Worm (Caenorhabditis elegans) whole organism, young adult: Measurements from ENCODE around the gene F11G11.14.
"Not testable (repeated sequence)": the region's sequence is repeated elsewhere in the genome, so short reads cannot be mapped to it uniquely, and the experiment has no call there.

ENCODE experiments used
- B0336.3 ChIP-seq: fragments of 200-800 bp; sonication (Bioruptor generic); IDR thresholded peaks from 2 replicates; pipeline ENCODE4 v1.3.6; 2022; ENCODE audit warnings: missing genetic modification characterization, missing compliant biosample characterization
- F23B12.7 ChIP-seq: sonication (generic microtip); optimal IDR thresholded peaks from 2 replicates; lab custom pipeline; 2017; ENCODE audit warnings: missing genetic modification characterization, mild to moderate bottlenecking, missing compliant biosample characterization, antibody characterized with exemption, moderate library complexity; ENCODE audit not compliant: insufficient read depth
- F33H1.4 ChIP-seq: fragments of 200-800 bp; sonication (Bioruptor generic); IDR thresholded peaks from 2 replicates; pipeline ENCODE4 v1.3.6; 2022; ENCODE audit warnings: missing genetic modification reagents, missing genetic modification characterization, missing compliant biosample characterization
- F37B4.10 ChIP-seq: fragments of 200-800 bp; sonication (Bioruptor generic); IDR thresholded peaks from 2 replicates; pipeline ENCODE4 v1.3.6; 2022; ENCODE audit warnings: missing genetic modification characterization, missing compliant biosample characterization
- F39B2.1 ChIP-seq: fragments of 200-800 bp; sonication (Bioruptor generic); IDR thresholded peaks from 2 replicates; pipeline ENCODE4 v1.3.6; 2022; ENCODE audit warnings: missing genetic modification reagents, missing genetic modification characterization, missing compliant biosample characterization
- F49E8.2 ChIP-seq: sonication (generic microtip); optimal IDR thresholded peaks from 3 replicates; lab custom pipeline; 2017; ENCODE audit warnings: missing genetic modification characterization, mild to moderate bottlenecking, missing compliant biosample characterization, antibody characterized with exemption, moderate library complexity; ENCODE audit not compliant: insufficient read depth
- Y53G8AR.9 ChIP-seq: fragments of 200-800 bp; sonication (Bioruptor generic); conservative IDR thresholded peaks from 2 replicates; pipeline ENCODE4 v1.3.6; 2022; ENCODE audit warnings: missing genetic modification reagents, missing genetic modification characterization, missing compliant biosample characterization
- Y95B8A.8 ChIP-seq: fragments of 200-800 bp; sonication (Bioruptor generic); IDR thresholded peaks from 2 replicates; pipeline ENCODE4 v1.3.6; 2022; ENCODE audit warnings: missing genetic modification reagents, missing genetic modification characterization, missing compliant biosample characterization
- ZK185.1 ChIP-seq: sonication (generic microtip); optimal IDR thresholded peaks from 2 replicates; lab custom pipeline; 2016; ENCODE audit warnings: mild to moderate bottlenecking, missing genetic modification characterization, missing compliant biosample characterization; ENCODE audit not compliant: poor library complexity, severe bottlenecking
- ama-1 ChIP-seq, 3 experiments: fragments of 150-350 bp in 1 of 3; sonication (generic microtip) in 2 of 3; optimal IDR thresholded peaks; 2 replicates each; lab custom pipeline; 2014 to 2018; ENCODE audit warnings: missing biosample characterization in 2 of 3, missing genetic modification characterization in 2 of 3, missing genetic modification reagents in 2 of 3
- aptf-3 ChIP-seq: fragments of 200-800 bp; sonication (Bioruptor generic); IDR thresholded peaks from 2 replicates; pipeline ENCODE4 v1.3.6; 2022; ENCODE audit warnings: missing genetic modification characterization, missing compliant biosample characterization
- atf-7 ChIP-seq: sonication (generic microtip); optimal IDR thresholded peaks from 2 replicates; lab custom pipeline; 2017; ENCODE audit warnings: mild to moderate bottlenecking, missing genetic modification characterization, missing compliant biosample characterization
- attf-5 ChIP-seq: fragments of 200-800 bp; sonication (Bioruptor generic); optimal IDR thresholded peaks from 2 replicates; lab custom pipeline; 2018; ENCODE audit warnings: mild to moderate bottlenecking, missing genetic modification characterization, missing compliant biosample characterization
- ccch-3 ChIP-seq: fragments of 200-800 bp; sonication (Bioruptor generic); optimal IDR thresholded peaks from 2 replicates; lab custom pipeline; 2018; ENCODE audit warnings: mild to moderate bottlenecking, missing genetic modification characterization, missing compliant biosample characterization
- cebp-1 ChIP-seq, 2 experiments: fragments of 200-800 bp in 1 of 2; sonication (Bioruptor generic) in 1 of 2; sonication (generic microtip) in 1 of 2; IDR thresholded peaks in 1 of 2; optimal IDR thresholded peaks in 1 of 2; 2 replicates each; pipeline versions ENCODE4 v1.3.6 to Lab custom; 2017 to 2022; ENCODE audit warnings: missing compliant biosample characterization in 2 of 2, missing genetic modification characterization in 2 of 2, mild to moderate bottlenecking in 1 of 2, missing genetic modification reagents in 1 of 2, moderate library complexity in 1 of 2
- ceh-100 ChIP-seq: fragments of 200-800 bp; sonication (Bioruptor generic); IDR thresholded peaks from 2 replicates; pipeline ENCODE4 v1.3.6; 2022; ENCODE audit warnings: missing genetic modification reagents, missing genetic modification characterization, missing compliant biosample characterization
- ceh-40 ChIP-seq: fragments of 200-800 bp; sonication (Bioruptor generic); IDR thresholded peaks from 2 replicates; pipeline ENCODE4 v1.3.6; 2022; ENCODE audit warnings: missing genetic modification characterization, missing compliant biosample characterization
- ceh-79 ChIP-seq: sonication (generic microtip); optimal IDR thresholded peaks from 2 replicates; lab custom pipeline; 2017; ENCODE audit warnings: mild to moderate bottlenecking, missing genetic modification characterization, missing compliant biosample characterization
- die-1 ChIP-seq: sonication (generic microtip); optimal IDR thresholded peaks from 2 replicates; lab custom pipeline; 2016; ENCODE audit warnings: missing genotype, mild to moderate bottlenecking, missing genetic modification characterization, missing compliant biosample characterization
- efl-1 ChIP-seq: fragments of 150-350 bp; optimal IDR thresholded peaks from 2 replicates; lab custom pipeline; 2014; ENCODE audit warnings: missing biosample characterization, missing genetic modification reagents, missing genetic modification characterization
- ekl-4 ChIP-seq: fragments of 200-800 bp; sonication (Bioruptor generic); IDR thresholded peaks from 2 replicates; pipeline ENCODE4 v1.3.6; 2022; ENCODE audit warnings: missing genetic modification reagents, missing genetic modification characterization, missing compliant biosample characterization
- ets-4 ChIP-seq: fragments of 200-800 bp; sonication (Bioruptor generic); optimal IDR thresholded peaks from 2 replicates; lab custom pipeline; 2018; ENCODE audit warnings: mild to moderate bottlenecking, missing genetic modification characterization, missing compliant biosample characterization
- gei-17 ChIP-seq: fragments of 200-800 bp; sonication (Bioruptor generic); optimal IDR thresholded peaks from 2 replicates; lab custom pipeline; 2018; ENCODE audit warnings: mild to moderate bottlenecking, missing genetic modification characterization, missing compliant biosample characterization
- hlh-26 ChIP-seq: fragments of 200-800 bp; sonication (Bioruptor generic); conservative IDR thresholded peaks from 2 replicates; pipeline ENCODE4 v1.3.6; 2022; ENCODE audit warnings: missing genetic modification reagents, missing genetic modification characterization, missing compliant biosample characterization
- hmg-20 ChIP-seq: fragments of 200-800 bp; sonication (Bioruptor generic); IDR thresholded peaks from 2 replicates; pipeline ENCODE4 v1.3.6; 2022; ENCODE audit warnings: missing genetic modification reagents, missing genetic modification characterization, missing compliant biosample characterization
- hsf-1 ChIP-seq: fragments of 200-800 bp; sonication (Bioruptor generic); IDR thresholded peaks from 2 replicates; pipeline ENCODE4 v1.3.6; 2022; ENCODE audit warnings: missing genetic modification reagents, missing genetic modification characterization, missing compliant biosample characterization
- lin-40 ChIP-seq: sonication (generic microtip); optimal IDR thresholded peaks from 2 replicates; lab custom pipeline; 2016; ENCODE audit warnings: missing genetic modification characterization, mild to moderate bottlenecking, missing compliant biosample characterization, missing genotype, missing genetic modification reagents
- lin-54 ChIP-seq: fragments of 200-800 bp; sonication (Bioruptor generic); optimal IDR thresholded peaks from 2 replicates; lab custom pipeline; 2018; ENCODE audit warnings: mild to moderate bottlenecking, missing genetic modification characterization, missing compliant biosample characterization
- madf-10 ChIP-seq: sonication (generic microtip); optimal IDR thresholded peaks from 2 replicates; lab custom pipeline; 2016; ENCODE audit warnings: mild to moderate bottlenecking, missing genetic modification characterization, missing compliant biosample characterization
- madf-6 ChIP-seq: fragments of 200-800 bp; sonication (Bioruptor generic); IDR thresholded peaks from 2 replicates; pipeline ENCODE4 v1.3.6; 2022; ENCODE audit warnings: missing genetic modification reagents, missing genetic modification characterization, missing compliant biosample characterization
- mcd-1 ChIP-seq: fragments of 200-800 bp; sonication (Bioruptor generic); IDR thresholded peaks from 2 replicates; pipeline ENCODE4 v1.3.6; 2022; ENCODE audit warnings: missing genetic modification reagents, missing genetic modification characterization, missing compliant biosample characterization
- mes-4 ChIP-seq: sonication (generic microtip); optimal IDR thresholded peaks from 2 replicates; lab custom pipeline; 2016; ENCODE audit warnings: missing genotype, missing genetic modification characterization, missing compliant biosample characterization
- mxl-1 ChIP-seq: sonication (generic microtip); optimal IDR thresholded peaks from 2 replicates; lab custom pipeline; 2016; ENCODE audit warnings: missing genetic modification characterization, missing compliant biosample characterization
- nfyb-1 ChIP-seq: fragments of 200-800 bp; sonication (Bioruptor generic); IDR thresholded peaks from 2 replicates; pipeline ENCODE4 v1.3.6; 2022; ENCODE audit warnings: missing genetic modification reagents, missing genetic modification characterization, missing compliant biosample characterization
- nhr-80 ChIP-seq: sonication (generic microtip); optimal IDR thresholded peaks from 2 replicates; lab custom pipeline; 2016; ENCODE audit warnings: missing genetic modification characterization, missing compliant biosample characterization
- nhr-90 ChIP-seq: sonication (generic microtip); optimal IDR thresholded peaks from 2 replicates; lab custom pipeline; 2016; ENCODE audit warnings: missing genotype, mild to moderate bottlenecking, missing genetic modification characterization, missing compliant biosample characterization
- pha-4 ChIP-seq: fragments of 150-350 bp; sonication (generic microtip); optimal IDR thresholded peaks from 2 replicates; lab custom pipeline; 2014; ENCODE audit warnings: missing biosample characterization, missing genetic modification reagents, missing genetic modification characterization
- repo-1 ChIP-seq: sonication (generic microtip); optimal IDR thresholded peaks from 2 replicates; lab custom pipeline; 2017; ENCODE audit warnings: mild to moderate bottlenecking, missing genetic modification characterization, missing compliant biosample characterization
- rpc-1 ChIP-seq, 2 experiments: fragments of 150-350 bp in 1 of 2; sonication (generic microtip) in 1 of 2; optimal IDR thresholded peaks; 2 replicates each; lab custom pipeline; 2014 to 2018; ENCODE audit warnings: missing biosample characterization in 1 of 2, missing genetic modification characterization in 1 of 2, missing genetic modification reagents in 1 of 2, missing genotype in 1 of 2
- snpc-1.3 ChIP-seq: sonication (generic microtip); optimal IDR thresholded peaks from 2 replicates; lab custom pipeline; 2017; ENCODE audit warnings: missing genetic modification characterization, mild to moderate bottlenecking, missing compliant biosample characterization, antibody characterized with exemption, moderate library complexity, missing genotype, missing genetic modification reagents; ENCODE audit not compliant: insufficient read depth
- snpc-4 ChIP-seq, 5 experiments: fragments of 150-350 bp in 1 of 5; sonication (generic microtip) in 4 of 5; optimal IDR thresholded peaks; 2 replicates each; lab custom pipeline; 2014 to 2018; ENCODE audit warnings: missing genetic modification characterization in 5 of 5, missing biosample characterization in 3 of 5, antibody characterized with exemption in 2 of 5, mild to moderate bottlenecking in 2 of 5, missing compliant biosample characterization in 2 of 5, missing genotype in 2 of 5, moderate library complexity in 2 of 5, missing genetic modification reagents in 1 of 5
- tbp1 ChIP-seq: fragments of 200-800 bp; sonication (Bioruptor generic); optimal IDR thresholded peaks from 2 replicates; lab custom pipeline; 2018; ENCODE audit warnings: mild to moderate bottlenecking, missing genetic modification characterization, missing compliant biosample characterization
- tlf-1 ChIP-seq: fragments of 200-800 bp; sonication (Bioruptor generic); optimal IDR thresholded peaks from 2 replicates; lab custom pipeline; 2018; ENCODE audit warnings: mild to moderate bottlenecking, missing genetic modification characterization, missing compliant biosample characterization
- ztf-28 ChIP-seq: fragments of 200-800 bp; sonication (Bioruptor generic); IDR thresholded peaks from 2 replicates; pipeline ENCODE4 v1.3.6; 2022; ENCODE audit warnings: missing genetic modification reagents, missing genetic modification characterization, missing compliant biosample characterization

Gene F11G11.14

DNA sequence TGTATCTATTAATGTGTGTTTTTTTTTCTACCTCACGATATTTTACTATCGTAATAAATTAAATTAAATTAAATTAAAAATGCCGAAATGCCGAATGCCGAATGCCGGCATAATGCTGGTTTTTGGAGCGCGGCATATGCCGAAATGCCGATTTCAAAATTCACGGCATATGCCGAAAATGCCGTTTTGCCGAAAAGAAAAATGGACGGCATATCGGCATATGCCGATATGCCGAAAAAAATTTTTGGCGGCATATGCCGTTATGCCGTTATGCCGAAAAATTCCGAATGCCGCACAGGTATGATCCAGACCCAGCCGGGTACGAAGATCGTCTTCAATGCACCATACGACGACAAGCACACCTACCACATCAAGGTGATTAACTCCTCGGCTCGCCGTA lies 35.0 kb downstream of the F11G11.14 start, which contains the start of gene msp-32:
Gene msp-32 (plus strand): TSS at position 301 of the 400 bp plus-strand sequence.
- TF ChIP-seq F49E8.2 (tag; lab: Kevin White, UChicago); ets-4 (GFP tag; lab: Kevin White, UChicago); aptf-3: not testable (repeated sequence)

- no peak for TF ChIP-seq ceh-100
- no peak for TF ChIP-seq die-1 (tag; lab: Kevin White, UChicago)
- peak; percentile 41; the same call in 1 of the 2 replicates for TF ChIP-seq B0336.3 (GFP tag; lab: Robert Waterston, UW)
- peak; percentile 55 for TF ChIP-seq F23B12.7
- TF ChIP-seq gei-17 (GFP tag; lab: Kevin White, UChicago): peak; percentile 28
- peak; percentile 66 for TF ChIP-seq hsf-1 (GFP tag; lab: Robert Waterston, UW)
- TF ChIP-seq ceh-79 (tag; lab: Kevin White, UChicago): peak; percentile 12
- peak; percentile 6; the same call in 1 of the 2 replicates for TF ChIP-seq F33H1.4 (GFP tag; lab: Robert Waterston, UW)
- peak; percentile 8 for TF ChIP-seq snpc-1.3 (tag; lab: Kevin White, UChicago)
- TF ChIP-seq rpc-1 (optimal IDR thresholded peaks at IDR 0.05; lab: Kevin White, UChicago): no peak
- no peak for TF ChIP-seq rpc-1 (tag; optimal IDR thresholded peaks at IDR 0.05; lab: Kevin White, UChicago)
- TF ChIP-seq ztf-28 (GFP tag; lab: Robert Waterston, UW): no peak
- peak; percentile 51 for TF ChIP-seq madf-6 (GFP tag; lab: Robert Waterston, UW)
- 0 out of 2 replicates have a peak, but pooled peaks have one; percentile 15 for TF ChIP-seq F39B2.1 (GFP tag; lab: Robert Waterston, UW)
- peak; percentile 43 for TF ChIP-seq tbp1 (GFP tag; lab: Kevin White, UChicago)
- peak; percentile 59 for TF ChIP-seq lin-54 (GFP tag; lab: Kevin White, UChicago)
- no peak for TF ChIP-seq cebp-1 (GFP tag; IDR thresholded peaks at IDR 0.05; lab: Robert Waterston, UW)
- TF ChIP-seq cebp-1 (tag; optimal IDR thresholded peaks at IDR 0.05; lab: Kevin White, UChicago): peak; percentile 57
- TF ChIP-seq repo-1: peak; percentile 56
- peak; percentile 52; the same call in 1 of the 2 replicates for TF ChIP-seq mcd-1 (GFP tag; lab: Robert Waterston, UW)
- TF ChIP-seq tlf-1: peak; percentile 8
- no peak for TF ChIP-seq F37B4.10 (GFP tag; lab: Robert Waterston, UW)
- peak; percentile 27 for TF ChIP-seq mxl-1 (tag; lab: Kevin White, UChicago)
- TF ChIP-seq pha-4: no peak
- TF ChIP-seq Y95B8A.8: peak; percentile 62; the same call in 1 of the 2 replicates
- no peak for TF ChIP-seq ceh-40
- TF ChIP-seq madf-10: peak; percentile 21
- no peak for TF ChIP-seq hmg-20
- peak; percentile 31 for TF ChIP-seq attf-5 (GFP tag; lab: Kevin White, UChicago)
- TF ChIP-seq lin-40: peak; percentile 8
- no peak for TF ChIP-seq snpc-4 (GFP tag; optimal IDR thresholded peaks at IDR 0.05; lab: Kevin White, UChicago)
- peak in 2 of 4 experiments; percentile 23 to 50 for TF ChIP-seq snpc-4 (tag; optimal IDR thresholded peaks at IDR 0.05; lab: Kevin White, UChicago)
- peak; percentile 86 for TF ChIP-seq Y53G8AR.9
- TF ChIP-seq ccch-3 (GFP tag; lab: Kevin White, UChicago): no peak
- TF ChIP-seq mes-4: no peak
- TF ChIP-seq nfyb-1 (GFP tag; lab: Robert Waterston, UW): peak; percentile 52
- peak; percentile 50 for TF ChIP-seq ekl-4 (GFP tag; lab: Robert Waterston, UW)
- peak; percentile 64 for TF ChIP-seq ama-1 (optimal IDR thresholded peaks at IDR 0.05; lab: Kevin White, UChicago)
- TF ChIP-seq ama-1 (GFP tag; optimal IDR thresholded peaks at IDR 0.05; lab: Kevin White, UChicago): no peak
- peak; percentile 37 for TF ChIP-seq ZK185.1 (tag; lab: Kevin White, UChicago)
- TF ChIP-seq nhr-90 (tag; lab: Kevin White, UChicago): peak; percentile 10
- peak; percentile 46 for TF ChIP-seq atf-7 (tag; lab: Kevin White, UChicago)
- TF ChIP-seq hlh-26 (GFP tag; lab: Robert Waterston, UW): no peak
- TF ChIP-seq efl-1 (GFP tag; lab: Kevin White, UChicago): peak; percentile 39
- peak; percentile 17 for TF ChIP-seq nhr-80 (tag; lab: Kevin White, UChicago)
These were observed 38.6 kb downstream of the F11G11.14 start, which contains the start of gene R05F9.9 for ce11 chrII:4902035-4902434. TSS of gene R05F9.9 (minus strand) at chrII:4902100.
